Fruit fly (Drosophila melanogaster) whole organism, embryonic: ENCODE measurements around the gene CG32075.

ENCODE experiments used
- Abd-B ChIP-seq: fragments of 200-800 bp; sonication (Bioruptor generic); optimal IDR thresholded peaks from 2 replicates; lab custom pipeline; 2018; ENCODE audit warnings: missing biosample characterization, mild to moderate bottlenecking, missing genetic modification characterization, moderate library complexity
- Asciz ChIP-seq: fragments of 200-800 bp; sonication (Bioruptor generic); optimal IDR thresholded peaks from 2 replicates; lab custom pipeline; 2017; ENCODE audit warnings: missing biosample characterization, mild to moderate bottlenecking, missing genetic modification characterization, missing genetic modification reagents
- CG10462 ChIP-seq: fragments of 200-800 bp; sonication (Bioruptor generic); optimal IDR thresholded peaks from 2 replicates; lab custom pipeline; 2016; ENCODE audit warnings: missing biosample characterization, missing genetic modification characterization
- CG11093 ChIP-seq: fragments of 200-800 bp; sonication (Bioruptor generic); IDR thresholded peaks from 3 replicates; pipeline ENCODE4 v1.3.6; 2022; ENCODE audit warnings: missing biosample characterization, missing genetic modification characterization
- CG12744 ChIP-seq: fragments of 200-800 bp; sonication (Bioruptor generic); optimal IDR thresholded peaks from 2 replicates; lab custom pipeline; 2016; ENCODE audit warnings: missing biosample characterization, missing genetic modification characterization
- CG14050 ChIP-seq: fragments of 200-800 bp; sonication (Bioruptor generic); IDR thresholded peaks from 3 replicates; pipeline ENCODE4 v1.3.6; 2022; ENCODE audit warnings: missing biosample characterization, missing genetic modification characterization
- CG14667 ChIP-seq: fragments of 200-800 bp; sonication (Bioruptor generic); IDR thresholded peaks from 2 replicates; pipeline ENCODE4 v1.3.6; 2022; ENCODE audit warnings: missing biosample characterization, missing genetic modification characterization
- CG15269 ChIP-seq: fragments of 200-800 bp; sonication (Bioruptor generic); optimal IDR thresholded peaks from 2 replicates; lab custom pipeline; 2018; ENCODE audit warnings: missing biosample characterization, mild to moderate bottlenecking, missing genetic modification characterization, moderate library complexity
- CG15514 ChIP-seq: fragments of 200-800 bp; sonication (Bioruptor generic); optimal IDR thresholded peaks from 3 replicates; lab custom pipeline; 2017; ENCODE audit warnings: missing biosample characterization, missing genetic modification characterization, mild to moderate bottlenecking, moderate library complexity, missing genetic modification reagents
- CG17186 ChIP-seq: fragments of 200-800 bp; sonication (Bioruptor generic); optimal IDR thresholded peaks from 3 replicates; lab custom pipeline; 2017; ENCODE audit warnings: missing biosample characterization, missing genetic modification reagents, missing genetic modification characterization
- CG17385 ChIP-seq: fragments of 200-800 bp; sonication (Bioruptor generic); optimal IDR thresholded peaks from 3 replicates; lab custom pipeline; 2018; ENCODE audit warnings: missing biosample characterization, mild to moderate bottlenecking, missing genetic modification characterization
- CG17612 ChIP-seq: fragments of 200-800 bp; sonication (Bioruptor generic); IDR thresholded peaks from 2 replicates; pipeline ENCODE4 v1.3.6; 2022; ENCODE audit warnings: missing biosample characterization, missing genetic modification characterization
- CG1832 ChIP-seq: fragments of 200-800 bp; sonication (Bioruptor generic); optimal IDR thresholded peaks from 2 replicates; lab custom pipeline; 2017; ENCODE audit warnings: missing biosample characterization, mild to moderate bottlenecking, missing genetic modification characterization, inconsistent platforms
- CG42726 ChIP-seq: fragments of 200-800 bp; sonication (Bioruptor generic); IDR thresholded peaks from 2 replicates; pipeline ENCODE4 v1.3.6; 2022; ENCODE audit warnings: missing biosample characterization, missing genetic modification characterization; ENCODE audit not compliant: partially characterized antibody
- CG4328 ChIP-seq: fragments of 200-800 bp; sonication (Bioruptor generic); optimal IDR thresholded peaks from 3 replicates; lab custom pipeline; 2017; ENCODE audit warnings: missing biosample characterization, missing genetic modification reagents, missing genetic modification characterization
- CG8944 ChIP-seq: fragments of 200-800 bp; sonication (Bioruptor generic); optimal IDR thresholded peaks from 3 replicates; lab custom pipeline; 2016; ENCODE audit warnings: missing biosample characterization, missing genetic modification characterization
- Chrac-16 ChIP-seq: fragments of 200-800 bp; sonication (Bioruptor generic); optimal IDR thresholded peaks from 3 replicates; lab custom pipeline; 2016; ENCODE audit warnings: missing biosample characterization, missing genetic modification characterization
- E2f1 ChIP-seq: fragments of 200-800 bp; sonication (Bioruptor generic); IDR thresholded peaks from 2 replicates; pipeline ENCODE4 v1.3.6; 2022; ENCODE audit warnings: missing biosample characterization, missing genetic modification characterization
- Elba2 ChIP-seq: fragments of 200-800 bp; sonication (Bioruptor generic); optimal IDR thresholded peaks from 3 replicates; lab custom pipeline; 2016; ENCODE audit warnings: missing biosample characterization, missing genetic modification characterization
- Fer1 ChIP-seq: fragments of 200-800 bp; sonication (Bioruptor generic); optimal IDR thresholded peaks from 2 replicates; lab custom pipeline; 2017; ENCODE audit warnings: missing biosample characterization, mild to moderate bottlenecking, missing genetic modification characterization
- HHEX ChIP-seq: fragments of 200-800 bp; sonication (Bioruptor generic); optimal IDR thresholded peaks from 3 replicates; lab custom pipeline; 2017; ENCODE audit warnings: missing biosample characterization, mild to moderate bottlenecking, missing genetic modification characterization, missing genetic modification reagents
- HLH4C ChIP-seq: fragments of 200-800 bp; sonication (Bioruptor generic); IDR thresholded peaks from 3 replicates; pipeline ENCODE4 v1.3.6; 2022; ENCODE audit warnings: missing biosample characterization, missing genetic modification characterization; ENCODE audit not compliant: partially characterized antibody
- HLHmδ ChIP-seq: fragments of 200-800 bp; sonication (Bioruptor generic); optimal IDR thresholded peaks from 2 replicates; lab custom pipeline; 2018; ENCODE audit warnings: missing biosample characterization, mild to moderate bottlenecking, missing genetic modification characterization, moderate library complexity
- Lhr ChIP-seq: fragments of 200-800 bp; sonication (Bioruptor generic); optimal IDR thresholded peaks from 3 replicates; lab custom pipeline; 2017; ENCODE audit warnings: mild to moderate bottlenecking, missing biosample characterization, missing genetic modification reagents, missing genetic modification characterization
- Lpt ChIP-seq: fragments of >200 bp; optimal IDR thresholded peaks from 2 replicates; lab custom pipeline; 2018; ENCODE audit warnings: missing biosample characterization, missing genetic modification characterization
- NK7.1 ChIP-seq: fragments of 200-800 bp; sonication (Bioruptor generic); optimal IDR thresholded peaks from 3 replicates; lab custom pipeline; 2016; ENCODE audit warnings: missing biosample characterization, missing genetic modification characterization
- NfI ChIP-seq: fragments of 200-800 bp; sonication (Bioruptor generic); optimal IDR thresholded peaks from 3 replicates; lab custom pipeline; 2018; ENCODE audit warnings: missing biosample characterization, mild to moderate bottlenecking, missing genetic modification characterization, moderate library complexity
- Ptx1 ChIP-seq: fragments of 200-800 bp; sonication (Bioruptor generic); IDR thresholded peaks from 2 replicates; pipeline ENCODE4 v1.3.6; 2022; ENCODE audit warnings: missing biosample characterization, missing genetic modification characterization
- Side ChIP-seq: fragments of 200-800 bp; sonication (Bioruptor generic); optimal IDR thresholded peaks from 2 replicates; lab custom pipeline; 2016; ENCODE audit warnings: missing biosample characterization, missing genetic modification characterization
- Sry-β ChIP-seq: fragments of 200-800 bp; sonication (Bioruptor generic); optimal IDR thresholded peaks from 2 replicates; lab custom pipeline; 2018; ENCODE audit warnings: missing biosample characterization, mild to moderate bottlenecking, missing genetic modification characterization, moderate library complexity
- Usf ChIP-seq: fragments of 200-800 bp; sonication (Bioruptor generic); optimal IDR thresholded peaks from 2 replicates; lab custom pipeline; 2017; ENCODE audit warnings: missing genotype, missing biosample characterization, missing genetic modification characterization
- bbx ChIP-seq: fragments of 200-800 bp; sonication (Bioruptor generic); IDR thresholded peaks from 2 replicates; pipeline ENCODE4 v1.3.6; 2022; ENCODE audit warnings: missing biosample characterization, missing genetic modification characterization; ENCODE audit not compliant: partially characterized antibody
- bowl ChIP-seq: fragments of 200-800 bp; sonication (Bioruptor generic); IDR thresholded peaks from 2 replicates; pipeline ENCODE4 v1.3.6; 2022; ENCODE audit warnings: missing biosample characterization, missing genetic modification characterization
- cg ChIP-seq: fragments of 200-800 bp; sonication (Bioruptor generic); optimal IDR thresholded peaks from 3 replicates; lab custom pipeline; 2019; ENCODE audit warnings: missing biosample characterization, mild to moderate bottlenecking, missing genetic modification characterization, moderate library complexity
- danr ChIP-seq: fragments of 200-800 bp; sonication (Bioruptor generic); IDR thresholded peaks from 2 replicates; pipeline ENCODE4 v1.3.6; 2022; ENCODE audit warnings: missing biosample characterization, missing genetic modification characterization
- dmrt11E ChIP-seq: fragments of 200-800 bp; sonication (Bioruptor generic); optimal IDR thresholded peaks from 3 replicates; lab custom pipeline; 2018; ENCODE audit warnings: missing biosample characterization, mild to moderate bottlenecking, missing genetic modification characterization, moderate library complexity
- inv ChIP-seq: fragments of 200-800 bp; sonication (Bioruptor generic); IDR thresholded peaks from 2 replicates; pipeline ENCODE4 v1.3.6; 2022; ENCODE audit warnings: missing biosample characterization, missing genetic modification characterization; ENCODE audit not compliant: partially characterized antibody
- lab ChIP-seq: fragments of 200-800 bp; sonication (Bioruptor generic); optimal IDR thresholded peaks from 3 replicates; lab custom pipeline; 2017; ENCODE audit warnings: missing biosample characterization, missing genetic modification characterization, mild to moderate bottlenecking, moderate library complexity, missing genetic modification reagents
- lbe ChIP-seq: fragments of 200-800 bp; sonication (Bioruptor generic); optimal IDR thresholded peaks from 2 replicates; lab custom pipeline; 2016; ENCODE audit warnings: missing biosample characterization, mild to moderate bottlenecking, missing genetic modification characterization
- maf-S ChIP-seq: fragments of 200-800 bp; sonication (Bioruptor generic); optimal IDR thresholded peaks from 2 replicates; lab custom pipeline; 2016; ENCODE audit warnings: missing biosample characterization, missing genetic modification characterization
- org-1 ChIP-seq: fragments of 200-800 bp; sonication (Bioruptor generic); optimal IDR thresholded peaks from 2 replicates; lab custom pipeline; 2017; ENCODE audit warnings: missing biosample characterization, missing genetic modification characterization
- sima ChIP-seq: fragments of 200-800 bp; sonication (Bioruptor generic); optimal IDR thresholded peaks from 2 replicates; lab custom pipeline; 2016; ENCODE audit warnings: missing biosample characterization, missing genetic modification characterization
- slp2 ChIP-seq: fragments of 200-800 bp; sonication (Bioruptor generic); optimal IDR thresholded peaks from 2 replicates; lab custom pipeline; 2016; ENCODE audit warnings: missing biosample characterization, missing genetic modification characterization
- tgo ChIP-seq: fragments of 200-800 bp; sonication (Bioruptor generic); IDR thresholded peaks from 3 replicates; pipeline ENCODE4 v1.3.6; 2022; ENCODE audit warnings: missing biosample characterization, missing genetic modification characterization
- tll ChIP-seq, 2 experiments: fragments of 200-800 bp in 1 of 2; fragments of >200 bp in 1 of 2; sonication (Bioruptor generic) in 1 of 2; optimal IDR thresholded peaks; 2 replicates each; lab custom pipeline; 2017 to 2019; ENCODE audit warnings: missing biosample characterization in 2 of 2, missing genetic modification characterization in 2 of 2, mild to moderate bottlenecking in 1 of 2, moderate library complexity in 1 of 2
- toy ChIP-seq: fragments of 200-800 bp; sonication (Bioruptor generic); IDR thresholded peaks from 2 replicates; pipeline ENCODE4 v1.3.6; 2022; ENCODE audit warnings: missing biosample characterization, missing genetic modification characterization
- trh ChIP-seq: fragments of 200-800 bp; sonication (Bioruptor generic); optimal IDR thresholded peaks from 2 replicates; lab custom pipeline; 2016; ENCODE audit warnings: missing biosample characterization, missing genetic modification characterization
- wor ChIP-seq: fragments of 200-800 bp; sonication (Bioruptor generic); IDR thresholded peaks from 2 replicates; pipeline ENCODE4 v1.3.6; 2022; ENCODE audit warnings: missing biosample characterization, missing genetic modification characterization
- z ChIP-seq: fragments of 200-800 bp; sonication (Bioruptor generic); IDR thresholded peaks from 3 replicates; pipeline ENCODE4 v1.3.6; 2022; ENCODE audit warnings: missing biosample characterization, missing genetic modification characterization

The CG32075 gene

DNA sequence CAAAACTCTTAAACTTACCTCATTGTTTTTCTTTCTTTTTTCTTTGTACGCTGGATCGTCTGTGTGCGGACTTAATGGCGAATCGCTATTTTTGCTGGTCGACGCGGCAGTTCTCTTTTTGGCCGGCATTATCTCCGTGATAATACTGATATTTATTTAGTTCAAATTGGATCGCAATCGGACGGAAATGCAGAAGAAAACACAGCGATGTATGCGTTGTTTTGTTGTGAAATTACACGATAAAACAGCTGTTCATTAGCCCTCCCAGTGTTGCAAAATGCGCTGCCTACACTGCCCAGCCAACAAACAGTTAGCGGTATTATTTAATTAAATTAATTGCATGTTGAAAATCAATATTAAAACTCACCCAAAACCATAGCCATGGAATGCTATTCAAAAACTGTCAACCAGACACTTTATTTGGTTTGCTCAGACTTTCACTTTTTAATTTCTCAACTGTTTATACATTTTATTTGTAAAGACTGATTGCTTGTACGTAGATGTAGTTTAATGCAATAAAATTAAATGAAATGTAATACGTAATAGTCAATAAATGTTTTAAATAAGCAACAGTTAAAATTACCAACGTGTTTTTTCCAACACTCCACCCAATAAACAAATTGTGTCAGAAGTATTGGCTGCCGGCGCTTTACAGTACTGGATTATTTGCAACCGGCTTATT is 33.4 kb upstream of the CG32075 start, which contains the start of the genes Irbp18 and APP-BP1 (continued):
- TF ChIP-seq Abd-B (GFP tag; lab: Kevin White, UChicago) (peak; percentile 94), CG11093 (GFP tag; lab: Robert Waterston, UW) (peak; percentile 71; the same call in 1 of the 3 replicates), E2f1 (GFP tag; lab: Robert Waterston, UW) (peak; percentile 90), Ptx1 (GFP tag; lab: Robert Waterston, UW) (peak; percentile 90), org-1 (GFP tag; lab: Kevin White, UChicago) (peak; percentile 91), CG14667 (GFP tag; lab: Robert Waterston, UW) (peak; percentile 66), danr (GFP tag; lab: Robert Waterston, UW) (peak; percentile 81), bbx (GFP tag; lab: Robert Waterston, UW) (peak; percentile 16; the same call in 1 of the 2 replicates), toy (GFP tag; lab: Robert Waterston, UW) (peak; percentile 54; the same call in 1 of the 2 replicates), CG4328 (GFP tag; lab: Kevin White, UChicago) (peak; percentile 91), Asciz (GFP tag; lab: Kevin White, UChicago) (peak; percentile 89), Usf (GFP tag; lab: Kevin White, UChicago) (peak; percentile 86), Lhr (GFP tag; lab: Kevin White, UChicago) (peak; percentile 84), inv (no peak), Sry-β (GFP tag; lab: Kevin White, UChicago) (peak; percentile 37), CG15269 (tag; lab: Kevin White, UChicago) (peak; percentile 93), Lpt (GFP tag; lab: Kevin White, UChicago) (no peak), slp2 (peak; percentile 95), NK7.1 (GFP tag; lab: Kevin White, UChicago) (peak; percentile 87), HLH4C (GFP tag; lab: Robert Waterston, UW) (no peak), CG17385 (GFP tag; lab: Kevin White, UChicago) (peak; percentile 91), Fer1 (GFP tag; lab: Kevin White, UChicago) (peak; percentile 94), tll (GFP tag; optimal IDR thresholded peaks at IDR 0.05; lab: Kevin White, UChicago) (peak in 1 of 2 experiments; percentile 37), NfI (peak; percentile 95), CG8944 (GFP tag; lab: Kevin White, UChicago) (peak; percentile 89), bowl (GFP tag; lab: Robert Waterston, UW) (no peak), trh (GFP tag; lab: Kevin White, UChicago) (peak; percentile 91), wor (GFP tag; lab: Robert Waterston, UW) (peak; percentile 73), CG12744 (GFP tag; lab: Kevin White, UChicago) (peak; percentile 94), CG1832 (GFP tag; lab: Kevin White, UChicago) (no peak), Chrac-16 (GFP tag; lab: Kevin White, UChicago) (peak; percentile 93), lbe (GFP tag; lab: Kevin White, UChicago) (peak; percentile 92), lab (GFP tag; lab: Kevin White, UChicago) (peak; percentile 95), sima (GFP tag; lab: Kevin White, UChicago) (peak; percentile 41), dmrt11E (tag; lab: Kevin White, UChicago) (peak; percentile 86), Elba2 (GFP tag; lab: Kevin White, UChicago) (peak; percentile 97), z (0 out of 3 replicates have a peak, but pooled peaks have one; percentile 27), maf-S (GFP tag; lab: Kevin White, UChicago) (peak; percentile 94), CG14050 (GFP tag; lab: Robert Waterston, UW) (peak; percentile 74), Side (GFP tag; lab: Kevin White, UChicago) (peak; percentile 92), HHEX (GFP tag; lab: Kevin White, UChicago) (peak; percentile 93), CG42726 (GFP tag; lab: Robert Waterston, UW) (no peak), CG10462 (GFP tag; lab: Kevin White, UChicago) (peak; percentile 87), cg (GFP tag; lab: Kevin White, UChicago) (peak; percentile 22), HLHmδ (no peak), CG17612 (GFP tag; lab: Robert Waterston, UW) (peak; percentile 72), CG17186 (GFP tag; lab: Kevin White, UChicago) (peak; percentile 87), CG15514 (GFP tag; lab: Kevin White, UChicago) (peak; percentile 90), tgo (GFP tag; lab: Robert Waterston, UW) (peak; percentile 85)
